Worm (Caenorhabditis elegans) whole organism, young adult: ENCODE data around the gene cec-5.

ENCODE experiments used
- C17E4.6 ChIP-seq: fragments of 200-800 bp; sonication (Bioruptor generic); IDR thresholded peaks from 2 replicates; pipeline ENCODE4 v1.3.6; 2022; ENCODE audit warnings: missing genetic modification reagents, missing genetic modification characterization, missing compliant biosample characterization
- Y53F4B.3 ChIP-seq: fragments of 200-800 bp; sonication (Bioruptor generic); IDR thresholded peaks from 2 replicates; pipeline ENCODE4 v1.3.6; 2022; ENCODE audit warnings: missing genetic modification reagents, missing genetic modification characterization, missing compliant biosample characterization
- Y53G8AR.9 ChIP-seq: fragments of 200-800 bp; sonication (Bioruptor generic); conservative IDR thresholded peaks from 2 replicates; pipeline ENCODE4 v1.3.6; 2022; ENCODE audit warnings: missing genetic modification reagents, missing genetic modification characterization, missing compliant biosample characterization
- Y56A3A.18 ChIP-seq: fragments of 200-800 bp; sonication (Bioruptor generic); IDR thresholded peaks from 2 replicates; pipeline ENCODE4 v1.3.6; 2022; ENCODE audit warnings: missing genetic modification reagents, missing genetic modification characterization, missing compliant biosample characterization
- Y95B8A.8 ChIP-seq: fragments of 200-800 bp; sonication (Bioruptor generic); IDR thresholded peaks from 2 replicates; pipeline ENCODE4 v1.3.6; 2022; ENCODE audit warnings: missing genetic modification reagents, missing genetic modification characterization, missing compliant biosample characterization
- athp-1 ChIP-seq: sonication (generic microtip); optimal IDR thresholded peaks from 2 replicates; lab custom pipeline; 2017; ENCODE audit warnings: mild to moderate bottlenecking, missing genetic modification characterization, missing compliant biosample characterization
- ceh-58 ChIP-seq: fragments of 200-800 bp; sonication (Bioruptor generic); IDR thresholded peaks from 2 replicates; pipeline ENCODE4 v1.3.6; 2022; ENCODE audit warnings: missing genetic modification characterization, missing compliant biosample characterization
- efl-1 ChIP-seq: fragments of 150-350 bp; optimal IDR thresholded peaks from 2 replicates; lab custom pipeline; 2014; ENCODE audit warnings: missing biosample characterization, missing genetic modification reagents, missing genetic modification characterization
- egl-44 ChIP-seq: fragments of 200-800 bp; sonication (Bioruptor generic); IDR thresholded peaks from 2 replicates; pipeline ENCODE4 v1.3.6; 2022; ENCODE audit warnings: missing genetic modification reagents, missing genetic modification characterization, missing compliant biosample characterization
- hlh-26 ChIP-seq: fragments of 200-800 bp; sonication (Bioruptor generic); conservative IDR thresholded peaks from 2 replicates; pipeline ENCODE4 v1.3.6; 2022; ENCODE audit warnings: missing genetic modification reagents, missing genetic modification characterization, missing compliant biosample characterization
- hmg-1.2 ChIP-seq: fragments of 200-800 bp; sonication (Bioruptor generic); IDR thresholded peaks from 2 replicates; pipeline ENCODE4 v1.3.6; 2022; ENCODE audit warnings: missing genetic modification reagents, missing genetic modification characterization, missing compliant biosample characterization
- lin-35 ChIP-seq, 3 experiments: fragments of 150-350 bp in 2 of 3; sonication (generic microtip) in 1 of 3; optimal IDR thresholded peaks; 2 replicates each; lab custom pipeline; 2014 to 2018; ENCODE audit warnings: missing biosample characterization in 3 of 3, missing genetic modification characterization in 3 of 3, missing genetic modification reagents in 3 of 3
- madf-6 ChIP-seq: fragments of 200-800 bp; sonication (Bioruptor generic); IDR thresholded peaks from 2 replicates; pipeline ENCODE4 v1.3.6; 2022; ENCODE audit warnings: missing genetic modification reagents, missing genetic modification characterization, missing compliant biosample characterization
- mel-28 ChIP-seq: sonication (generic microtip); optimal IDR thresholded peaks from 2 replicates; lab custom pipeline; 2016; ENCODE audit warnings: borderline replicate concordance, mild to moderate bottlenecking, missing genetic modification characterization, missing compliant biosample characterization
- nfya-2 ChIP-seq: fragments of 200-800 bp; sonication (Bioruptor generic); IDR thresholded peaks from 2 replicates; pipeline ENCODE4 v1.3.6; 2022; ENCODE audit warnings: missing genetic modification reagents, missing genetic modification characterization, missing compliant biosample characterization
- nhr-120 ChIP-seq: fragments of 200-800 bp; sonication (Bioruptor generic); IDR thresholded peaks from 2 replicates; pipeline ENCODE4 v1.3.6; 2022; ENCODE audit warnings: missing genetic modification characterization, missing compliant biosample characterization

Gene cec-5

ce11 chrIV:7530226-7531070, 49.5 kb downstream of the cec-5 start:
- no peak for TF ChIP-seq Y56A3A.18 (GFP tag; lab: Robert Waterston, UW)
- TF ChIP-seq hlh-26 (GFP tag; lab: Robert Waterston, UW), result no peak
- TF ChIP-seq egl-44 (GFP tag; lab: Robert Waterston, UW), result no peak
- TF ChIP-seq nfya-2 (GFP tag; lab: Robert Waterston, UW), result no peak
- TF ChIP-seq C17E4.6 (GFP tag; lab: Robert Waterston, UW), result no peak
- TF ChIP-seq athp-1 (tag; lab: Kevin White, UChicago), result no peak
- TF ChIP-seq efl-1 (GFP tag; lab: Kevin White, UChicago), result no peak
- no peak for TF ChIP-seq Y95B8A.8
- no peak for TF ChIP-seq madf-6
- TF ChIP-seq lin-35 (GFP tag; optimal IDR thresholded peaks at IDR 0.05; lab: Kevin White, UChicago), result no peak
- no peak for TF ChIP-seq ceh-58 (GFP tag; lab: Robert Waterston, UW)
- TF ChIP-seq mel-28 (tag; lab: Kevin White, UChicago), result no peak
- no peak for TF ChIP-seq Y53F4B.3 (GFP tag; lab: Robert Waterston, UW)
- TF ChIP-seq nhr-120 (GFP tag; lab: Robert Waterston, UW), result no peak
- no peak for TF ChIP-seq Y53G8AR.9 (GFP tag; lab: Robert Waterston, UW)
- TF ChIP-seq hmg-1.2 (GFP tag; lab: Robert Waterston, UW), result no peak
